Fruit fly (Drosophila melanogaster) whole organism, adult: ENCODE data around the gene Moca-cyp.

Source experiments
- CG11617 ChIP-seq: fragments of 200-800 bp; sonication (Bioruptor generic); optimal IDR thresholded peaks from 2 replicates; lab custom pipeline; 2017; ENCODE audit warnings: mild to moderate bottlenecking, missing biosample characterization, missing genetic modification reagents, missing genetic modification characterization
- CG12768 ChIP-seq: fragments of 200-800 bp; sonication (Bioruptor generic); optimal IDR thresholded peaks from 2 replicates; lab custom pipeline; 2017; ENCODE audit warnings: missing biosample characterization, missing genetic modification characterization, mild to moderate bottlenecking, moderate library complexity, missing genetic modification reagents
- CG14711 ChIP-seq: fragments of 200-800 bp; sonication (Bioruptor generic); optimal IDR thresholded peaks from 2 replicates; lab custom pipeline; 2018; ENCODE audit warnings: missing biosample characterization, mild to moderate bottlenecking, missing genetic modification characterization, moderate library complexity
- CG1620 ChIP-seq: fragments of 200-800 bp; sonication (Bioruptor generic); optimal IDR thresholded peaks from 2 replicates; lab custom pipeline; 2016; ENCODE audit warnings: missing biosample characterization, missing genetic modification characterization
- CG33017 ChIP-seq: fragments of 200-800 bp; sonication (Bioruptor generic); optimal IDR thresholded peaks from 2 replicates; lab custom pipeline; 2018; ENCODE audit warnings: missing biosample characterization, mild to moderate bottlenecking, missing genetic modification characterization, moderate library complexity
- CG5204 ChIP-seq: fragments of 200-800 bp; sonication (Bioruptor generic); optimal IDR thresholded peaks from 2 replicates; lab custom pipeline; 2016; ENCODE audit warnings: missing biosample characterization, missing genetic modification characterization
- CG7045 ChIP-seq: fragments of 200-800 bp; sonication (Bioruptor generic); optimal IDR thresholded peaks from 2 replicates; lab custom pipeline; 2017; ENCODE audit warnings: missing biosample characterization, mild to moderate bottlenecking, missing genetic modification characterization
- CG7101 ChIP-seq: fragments of 200-800 bp; sonication (Bioruptor generic); optimal IDR thresholded peaks from 2 replicates; lab custom pipeline; 2018; ENCODE audit warnings: missing biosample characterization, mild to moderate bottlenecking, missing genetic modification characterization, moderate library complexity
- Clk ChIP-seq: fragments of 200-800 bp; sonication (Bioruptor generic); optimal IDR thresholded peaks from 2 replicates; lab custom pipeline; 2017; ENCODE audit warnings: missing biosample characterization, missing genetic modification characterization
- Crg-1 ChIP-seq: fragments of 200-800 bp; sonication (Bioruptor generic); optimal IDR thresholded peaks from 2 replicates; lab custom pipeline; 2016; ENCODE audit warnings: missing biosample characterization, missing genetic modification characterization
- Hr96 ChIP-seq: fragments of 200-800 bp; sonication (Bioruptor generic); optimal IDR thresholded peaks from 2 replicates; lab custom pipeline; 2016; ENCODE audit warnings: missing biosample characterization, missing genetic modification characterization
- Mnt ChIP-seq: fragments of 200-800 bp; sonication (Bioruptor generic); optimal IDR thresholded peaks from 2 replicates; lab custom pipeline; 2016; ENCODE audit warnings: missing biosample characterization, mild to moderate bottlenecking, missing genetic modification characterization
- bab1 ChIP-seq: fragments of 200-800 bp; sonication (Bioruptor generic); optimal IDR thresholded peaks from 3 replicates; lab custom pipeline; 2019; ENCODE audit warnings: missing biosample characterization, mild to moderate bottlenecking, missing genetic modification characterization, moderate library complexity
- cic ChIP-seq: fragments of 200-800 bp; sonication (Bioruptor generic); optimal IDR thresholded peaks from 2 replicates; lab custom pipeline; 2017; ENCODE audit warnings: missing biosample characterization, mild to moderate bottlenecking, missing genetic modification characterization, moderate library complexity
- cnc ChIP-seq, 2 experiments: fragments of >200 bp; optimal IDR thresholded peaks; 2 replicates each; lab custom pipeline; 2017
- kay ChIP-seq: fragments of 200-800 bp; sonication (Bioruptor generic); peaks from one replicate; lab custom pipeline; 2016; ENCODE audit warnings: missing biosample characterization, missing genetic modification characterization, borderline replicate concordance
- ovo ChIP-seq: fragments of 200-800 bp; sonication (Bioruptor generic); optimal IDR thresholded peaks from 2 replicates; lab custom pipeline; 2016; ENCODE audit warnings: missing biosample characterization, missing genetic modification characterization
- pad ChIP-seq: fragments of 200-800 bp; sonication (Bioruptor generic); optimal IDR thresholded peaks from 3 replicates; lab custom pipeline; 2017; ENCODE audit warnings: missing biosample characterization, missing genetic modification characterization, mild to moderate bottlenecking, moderate library complexity, missing genetic modification reagents
- tj ChIP-seq: fragments of 200-800 bp; sonication (Bioruptor generic); optimal IDR thresholded peaks from 3 replicates; lab custom pipeline; 2017; ENCODE audit warnings: missing biosample characterization, mild to moderate bottlenecking, missing genetic modification characterization, moderate library complexity
- toe ChIP-seq: fragments of 200-800 bp; sonication (Bioruptor generic); optimal IDR thresholded peaks from 2 replicates; lab custom pipeline; 2016; ENCODE audit warnings: missing biosample characterization, missing genetic modification characterization

The Moca-cyp gene

dm6 chr3R:28325415-28325814 is 14.7 kb upstream of the Moca-cyp start:
- TF ChIP-seq cnc (optimal IDR thresholded peaks at IDR 0.05; lab: Kevin White, UChicago) (no peak), CG5204 (no peak), toe (GFP tag; lab: Kevin White, UChicago) (no peak), Hr96 (GFP tag; lab: Kevin White, UChicago) (no peak), bab1 (GFP tag; lab: Kevin White, UChicago) (no peak), Crg-1 (GFP tag; lab: Kevin White, UChicago) (no peak), CG12768 (GFP tag; lab: Kevin White, UChicago) (no peak), Clk (GFP tag; lab: Kevin White, UChicago) (no peak), Mnt (GFP tag; lab: Kevin White, UChicago) (no peak), CG7101 (tag; lab: Kevin White, UChicago) (no peak), CG14711 (no peak), CG7045 (GFP tag; lab: Kevin White, UChicago) (no peak), cic (GFP tag; lab: Kevin White, UChicago) (no peak), pad (GFP tag; lab: Kevin White, UChicago) (no peak)

DNA sequence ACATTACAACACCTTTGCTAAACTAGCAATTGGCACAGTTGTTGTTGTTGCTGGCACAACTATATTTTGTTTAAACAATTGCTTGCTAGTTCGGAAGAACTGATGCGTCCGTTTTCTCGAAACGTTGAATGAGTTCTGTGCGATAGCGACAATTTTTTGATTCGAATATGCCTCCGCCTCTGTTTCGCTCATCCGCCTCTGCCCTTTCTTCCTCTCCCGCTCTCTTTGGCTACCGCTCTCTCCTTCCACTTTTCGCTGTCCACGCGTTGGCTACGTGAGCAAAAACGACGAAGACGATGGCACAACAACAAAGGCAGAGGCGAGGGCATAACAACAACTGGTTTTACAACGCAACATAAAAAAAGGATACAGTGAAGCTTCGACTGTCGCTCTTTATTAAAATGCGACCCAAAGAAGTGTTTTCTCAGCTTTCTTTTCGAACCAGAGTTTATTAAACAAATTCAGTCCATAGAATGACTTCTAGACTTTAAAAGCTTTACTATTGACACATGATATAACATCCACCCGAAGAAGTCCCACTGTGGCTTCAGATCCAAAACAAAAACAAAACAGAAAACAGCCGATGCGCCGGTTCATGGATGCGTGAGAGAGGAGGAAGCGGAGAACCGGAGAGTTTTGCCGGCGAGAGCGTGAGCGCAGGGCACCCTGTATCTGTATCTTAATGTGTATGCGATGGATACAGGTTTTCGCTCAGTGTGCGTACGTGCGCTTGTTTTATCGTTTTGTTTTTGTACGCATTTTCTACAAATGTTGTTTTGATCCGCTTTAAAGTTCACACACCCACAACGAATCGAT is 13.8 kb upstream of the Moca-cyp start:
- TF ChIP-seq bab1 (GFP tag; lab: Kevin White, UChicago), result peak; percentile 98
- peak; percentile 95 for TF ChIP-seq Crg-1 (GFP tag; lab: Kevin White, UChicago)
- peak; percentile 96 for TF ChIP-seq CG12768 (GFP tag; lab: Kevin White, UChicago)
- TF ChIP-seq Clk (GFP tag; lab: Kevin White, UChicago), result peak; percentile 94
- peak; percentile 97 for TF ChIP-seq CG11617 (GFP tag; lab: Kevin White, UChicago)
- TF ChIP-seq Mnt (GFP tag; lab: Kevin White, UChicago), result peak; percentile 94
- TF ChIP-seq CG7045 (GFP tag; lab: Kevin White, UChicago), result peak; percentile 98
- peak; percentile 94 for TF ChIP-seq CG14711
- peak; percentile 85 for TF ChIP-seq ovo (GFP tag; lab: Kevin White, UChicago)
- TF ChIP-seq CG1620 (GFP tag; lab: Kevin White, UChicago), result peak; percentile 92
- TF ChIP-seq CG7101 (tag; lab: Kevin White, UChicago), result peak; percentile 96
- TF ChIP-seq toe (GFP tag; lab: Kevin White, UChicago), result peak; percentile 96
- TF ChIP-seq kay, result peak; percentile 55
- peak; percentile 96 for TF ChIP-seq CG33017 (tag; lab: Kevin White, UChicago)
- peak; percentile 87 for TF ChIP-seq cic (GFP tag; lab: Kevin White, UChicago)
- TF ChIP-seq tj (GFP tag; lab: Kevin White, UChicago), result peak; percentile 97
- no peak for TF ChIP-seq cnc (optimal IDR thresholded peaks at IDR 0.05; lab: Kevin White, UChicago)
- TF ChIP-seq Hr96 (GFP tag; lab: Kevin White, UChicago), result peak; percentile 98
- TF ChIP-seq pad (GFP tag; lab: Kevin White, UChicago), result peak; percentile 84
- TF ChIP-seq CG5204, result peak; percentile 97

dm6 chr3R:28327132-28327531 is 13.0 kb upstream of the Moca-cyp start:
- no peak for TF ChIP-seq CG11617 (GFP tag; lab: Kevin White, UChicago)
- no peak for TF ChIP-seq Clk (GFP tag; lab: Kevin White, UChicago)
- no peak for TF ChIP-seq CG12768 (GFP tag; lab: Kevin White, UChicago)
- TF ChIP-seq toe (GFP tag; lab: Kevin White, UChicago), result no peak
- peak; percentile 84 for TF ChIP-seq kay
- TF ChIP-seq Crg-1 (GFP tag; lab: Kevin White, UChicago), result no peak
- no peak for TF ChIP-seq CG7101 (tag; lab: Kevin White, UChicago)

DNA sequence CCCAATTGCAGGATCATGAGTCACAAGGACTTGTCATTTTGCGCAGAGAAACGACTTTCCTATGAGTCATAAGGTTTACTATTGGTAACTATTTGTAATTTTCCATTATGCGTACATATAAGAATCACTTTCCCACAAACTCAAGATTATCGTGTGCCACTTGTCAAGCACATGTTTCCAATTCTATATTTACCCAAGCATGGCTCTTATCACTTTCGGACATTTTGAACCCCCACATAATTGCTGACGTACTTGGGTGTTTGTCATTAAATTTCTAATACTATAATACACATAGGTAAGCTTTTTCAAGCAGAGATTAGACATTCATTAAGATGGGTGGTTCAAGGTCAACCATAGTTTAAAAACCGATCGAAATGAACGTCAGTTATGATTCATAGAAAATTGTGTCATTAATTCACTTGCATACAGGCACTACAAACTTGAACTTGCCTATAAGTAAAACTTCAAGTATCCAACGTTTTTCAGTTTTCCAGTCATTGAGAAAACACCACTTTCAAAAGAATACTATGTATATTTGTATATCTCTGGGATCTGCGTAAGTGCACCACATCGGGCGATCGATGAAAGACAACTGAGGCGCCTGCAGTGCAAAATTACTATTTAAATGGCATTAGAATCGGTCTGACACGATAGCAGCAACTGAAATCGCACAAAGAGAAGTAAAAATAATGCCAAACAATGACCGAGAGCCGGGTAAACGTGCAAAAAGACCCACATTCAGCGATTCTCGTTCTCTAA is 12.2 kb upstream of the Moca-cyp start:
- peak; percentile 91 for TF ChIP-seq kay
- no peak for TF ChIP-seq CG7101 (tag; lab: Kevin White, UChicago)
- peak; percentile 47 for TF ChIP-seq cic (GFP tag; lab: Kevin White, UChicago)

DNA sequence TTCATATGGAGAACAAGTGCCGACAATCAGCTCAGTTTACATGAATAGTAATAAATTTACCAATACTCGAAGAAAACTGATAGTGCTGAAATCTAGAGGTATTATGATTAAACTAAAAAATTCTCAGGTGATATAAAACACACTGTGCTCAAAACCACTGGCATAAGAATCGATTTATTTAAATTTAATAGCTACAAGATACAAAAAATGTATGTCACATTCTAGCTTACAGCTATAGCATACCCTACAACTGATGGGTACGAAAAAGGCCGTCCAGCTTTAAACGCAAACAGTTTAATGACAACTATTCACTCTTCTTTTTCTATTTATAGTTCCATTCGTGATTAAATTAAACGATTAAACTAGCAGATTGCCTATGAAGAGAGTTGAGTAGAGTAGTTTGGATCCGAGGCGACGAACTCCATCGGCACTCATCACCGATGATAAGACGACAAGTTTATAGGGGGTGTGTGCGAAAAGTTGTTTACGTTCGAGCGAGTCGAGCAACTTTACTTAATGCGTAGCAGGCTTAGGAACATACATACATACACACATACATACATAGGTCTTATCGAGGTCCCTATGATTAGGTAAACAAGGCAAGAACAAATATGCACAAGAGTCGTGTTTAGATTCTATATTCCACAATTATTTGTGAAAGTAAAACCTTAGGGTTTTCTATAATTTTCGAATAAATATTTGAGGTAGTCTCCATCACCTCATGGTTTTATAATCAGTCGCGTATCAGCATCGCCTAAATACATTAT is 11.2 kb upstream of the Moca-cyp start:
- TF ChIP-seq tj (GFP tag; lab: Kevin White, UChicago), result peak; percentile 26
- peak; percentile 84 for TF ChIP-seq CG7045 (GFP tag; lab: Kevin White, UChicago)
- peak; percentile 36 for TF ChIP-seq Crg-1 (GFP tag; lab: Kevin White, UChicago)
- TF ChIP-seq toe (GFP tag; lab: Kevin White, UChicago), result peak; percentile 37
- no peak for TF ChIP-seq cnc (optimal IDR thresholded peaks at IDR 0.05; lab: Kevin White, UChicago)
- TF ChIP-seq CG33017 (tag; lab: Kevin White, UChicago), result peak; percentile 68
- TF ChIP-seq Clk (GFP tag; lab: Kevin White, UChicago), result peak; percentile 31
- TF ChIP-seq Hr96 (GFP tag; lab: Kevin White, UChicago), result peak; percentile 65
- peak; percentile 75 for TF ChIP-seq CG12768 (GFP tag; lab: Kevin White, UChicago)
- TF ChIP-seq Mnt (GFP tag; lab: Kevin White, UChicago), result peak; percentile 24
- TF ChIP-seq CG7101 (tag; lab: Kevin White, UChicago), result peak; percentile 69
- TF ChIP-seq CG5204, result peak; percentile 79
- TF ChIP-seq cic (GFP tag; lab: Kevin White, UChicago), result peak; percentile 64
- peak; percentile 73 for TF ChIP-seq CG11617 (GFP tag; lab: Kevin White, UChicago)
- TF ChIP-seq pad (GFP tag; lab: Kevin White, UChicago), result peak; percentile 22
- TF ChIP-seq ovo (GFP tag; lab: Kevin White, UChicago), result peak; percentile 64
- TF ChIP-seq kay, result peak; percentile 81
- peak; percentile 76 for TF ChIP-seq CG14711
- peak; percentile 47 for TF ChIP-seq CG1620 (GFP tag; lab: Kevin White, UChicago)
- TF ChIP-seq bab1 (GFP tag; lab: Kevin White, UChicago), result peak; percentile 70
